Worm (Caenorhabditis elegans): ENCODE data around the gene gtf-2F2.

DNA sequence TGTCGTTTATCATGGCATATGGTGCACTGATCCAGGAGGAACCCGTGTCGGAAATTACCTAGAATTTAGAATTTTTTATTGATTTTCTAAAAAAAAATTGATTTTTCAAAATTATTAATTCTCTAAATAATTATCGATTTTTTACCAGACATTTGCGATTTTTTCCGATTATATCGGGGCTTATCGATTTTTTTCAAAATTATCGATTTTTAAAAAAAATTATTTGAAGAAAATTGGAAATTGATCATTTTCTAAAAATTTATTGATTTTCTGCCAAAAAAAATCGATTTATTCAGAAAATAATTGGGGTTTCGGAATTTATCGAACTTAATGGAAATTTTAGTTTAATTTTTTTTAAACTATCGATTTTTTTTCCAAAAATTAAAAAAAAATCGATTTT lies 42.3 kb downstream of the gtf-2F2 start:
- TF ChIP-seq sea-1 (GFP tag; conservative IDR thresholded peaks at IDR 0.05) (no peak), ama-1 (optimal IDR thresholded peaks at IDR 0.05) (no peak), B0310.2 (tag; optimal IDR thresholded peaks at IDR 0.05) (no peak), F13C5.2 (tag; optimal IDR thresholded peaks at IDR 0.05) (no peak), ceh-13 (GFP tag; optimal IDR thresholded peaks at IDR 0.05) (no peak), ets-7 (tag; optimal IDR thresholded peaks at IDR 0.05) (no peak), tbx-37 (GFP tag; conservative IDR thresholded peaks at IDR 0.05) (no peak), hmg-4 (GFP tag; optimal IDR thresholded peaks at IDR 0.05) (no peak), ceh-36 (tag; optimal IDR thresholded peaks at IDR 0.05) (no peak), tbx-11 (GFP tag; IDR thresholded peaks at IDR 0.05) (no peak), hnd-1 (tag; optimal IDR thresholded peaks at IDR 0.05) (no peak), aly-1 (tag; optimal IDR thresholded peaks at IDR 0.05) (no peak)
